Worm (Caenorhabditis elegans) whole organism, early embryonic: ENCODE measurements around the gene nccd-1.
A peak's percentile ranks its signal among the peaks of the same experiment; 100 is the strongest.

ENCODE experiments used
- B0310.2 ChIP-seq: sonication (generic microtip); optimal IDR thresholded peaks from 2 replicates; lab custom pipeline; 2016; ENCODE audit warnings: mild to moderate bottlenecking, missing genetic modification characterization, missing compliant biosample characterization
- F13C5.2 ChIP-seq: sonication (generic microtip); optimal IDR thresholded peaks from 2 replicates; lab custom pipeline; 2017; ENCODE audit warnings: mild to moderate bottlenecking, missing genetic modification characterization, inconsistent platforms, missing compliant biosample characterization
- aly-1 ChIP-seq: sonication (generic microtip); optimal IDR thresholded peaks from 2 replicates; lab custom pipeline; 2016; ENCODE audit warnings: missing genetic modification characterization, missing compliant biosample characterization
- ama-1 ChIP-seq: fragments of 150-350 bp; optimal IDR thresholded peaks from 2 replicates; lab custom pipeline; 2014
- ceh-13 ChIP-seq: fragments of 200-800 bp; sonication (Bioruptor generic); optimal IDR thresholded peaks from 2 replicates; lab custom pipeline; 2018; ENCODE audit warnings: mild to moderate bottlenecking, missing genetic modification characterization, missing compliant biosample characterization
- ceh-36 ChIP-seq: sonication (generic microtip); optimal IDR thresholded peaks from 2 replicates; lab custom pipeline; 2016; ENCODE audit warnings: missing genetic modification characterization, inconsistent platforms, missing compliant biosample characterization
- ets-7 ChIP-seq: sonication (generic microtip); optimal IDR thresholded peaks from 2 replicates; lab custom pipeline; 2016; ENCODE audit warnings: missing genotype, missing genetic modification characterization, missing compliant biosample characterization
- flt-1 ChIP-seq: fragments of 200-800 bp; sonication (Bioruptor generic); IDR thresholded peaks from 2 replicates; pipeline ENCODE4 v1.3.6; 2022; ENCODE audit warnings: missing genetic modification characterization, missing compliant biosample characterization
- hmbx-1 ChIP-seq: sonication (generic microtip); optimal IDR thresholded peaks from 2 replicates; lab custom pipeline; 2016; ENCODE audit warnings: mild to moderate bottlenecking, missing genetic modification characterization, missing compliant biosample characterization
- hmg-4 ChIP-seq: fragments of 200-800 bp; sonication (Bioruptor generic); optimal IDR thresholded peaks from 2 replicates; lab custom pipeline; 2018; ENCODE audit warnings: mild to moderate bottlenecking, missing genetic modification characterization, missing compliant biosample characterization
- hnd-1 ChIP-seq: sonication (generic microtip); optimal IDR thresholded peaks from 2 replicates; lab custom pipeline; 2016; ENCODE audit warnings: missing genetic modification characterization, missing compliant biosample characterization
- pes-1 ChIP-seq: fragments of 200-800 bp; sonication (Bioruptor generic); IDR thresholded peaks from 2 replicates; pipeline ENCODE4 v1.3.6; 2022; ENCODE audit warnings: missing genetic modification reagents, missing genetic modification characterization, missing compliant biosample characterization
- scrt-1 ChIP-seq: fragments of 200-800 bp; sonication (Bioruptor generic); IDR thresholded peaks from 2 replicates; pipeline ENCODE4 v1.3.6; 2022; ENCODE audit warnings: missing genetic modification characterization, missing compliant biosample characterization
- sea-1 ChIP-seq: fragments of 200-800 bp; sonication (Bioruptor generic); conservative IDR thresholded peaks from 2 replicates; pipeline ENCODE4 v1.3.6; 2022; ENCODE audit warnings: missing genetic modification characterization, missing compliant biosample characterization
- tbx-11 ChIP-seq: fragments of 200-800 bp; sonication (Bioruptor generic); IDR thresholded peaks from 2 replicates; pipeline ENCODE4 v1.3.6; 2022; ENCODE audit warnings: missing genetic modification characterization, missing compliant biosample characterization
- tbx-37 ChIP-seq: fragments of 200-800 bp; sonication (Bioruptor generic); conservative IDR thresholded peaks from 2 replicates; pipeline ENCODE4 v1.3.6; 2022; ENCODE audit warnings: missing genetic modification reagents, missing genetic modification characterization, missing compliant biosample characterization
- tra-4 ChIP-seq: sonication (generic microtip); optimal IDR thresholded peaks from 2 replicates; lab custom pipeline; 2017; ENCODE audit warnings: missing genetic modification characterization, missing compliant biosample characterization

nccd-1 gene

DNA sequence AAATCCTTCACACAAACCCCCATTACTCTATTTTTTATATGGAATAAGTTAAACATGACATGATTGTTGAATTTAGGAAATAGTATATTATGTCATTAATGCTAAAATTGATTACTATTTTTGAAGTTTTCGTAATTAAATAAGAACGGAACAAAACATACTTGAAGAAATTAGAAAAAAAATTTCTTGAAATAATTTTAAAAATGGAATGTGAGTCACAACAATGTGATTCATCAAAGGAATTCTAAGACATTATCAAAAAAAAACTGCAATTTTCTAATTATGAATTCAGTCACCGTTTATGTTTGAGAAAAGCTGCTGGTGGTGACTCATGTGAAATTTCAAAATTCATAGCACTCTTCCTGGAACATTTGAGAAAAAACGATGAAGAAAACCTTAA, at the start of gene nccd-1:
nccd-1 (plus strand) TSS at position 301 of the 400 bp plus-strand sequence.
- TF ChIP-seq tra-4 = no peak
- no peak for TF ChIP-seq ceh-13
- no peak for TF ChIP-seq ets-7 (tag; lab: Kevin White, UChicago)
- no peak for TF ChIP-seq tbx-11 (GFP tag; lab: Robert Waterston, UW)
- TF ChIP-seq sea-1 = no peak
- TF ChIP-seq aly-1 (tag; lab: Kevin White, UChicago) = no peak
- no peak for TF ChIP-seq tbx-37 (GFP tag; lab: Robert Waterston, UW)
- no peak for TF ChIP-seq pes-1 (GFP tag; lab: Robert Waterston, UW)
- no peak for TF ChIP-seq ceh-36 (tag; lab: Kevin White, UChicago)
- no peak for TF ChIP-seq F13C5.2
- TF ChIP-seq hnd-1 (tag; lab: Kevin White, UChicago) = no peak

- no peak for TF ChIP-seq ets-7 (tag; lab: Kevin White, UChicago)
- TF ChIP-seq aly-1 (tag; lab: Kevin White, UChicago) = no peak
- no peak for TF ChIP-seq sea-1
- no peak for TF ChIP-seq ceh-13
- TF ChIP-seq scrt-1 (GFP tag; lab: Robert Waterston, UW) = no peak
- no peak for TF ChIP-seq ama-1 (lab: Kevin White, UChicago)
- no peak for TF ChIP-seq hnd-1 (tag; lab: Kevin White, UChicago)
- TF ChIP-seq flt-1 (GFP tag; lab: Robert Waterston, UW) = no peak
- TF ChIP-seq tbx-11 (GFP tag; lab: Robert Waterston, UW) = no peak
- TF ChIP-seq tra-4 = no peak
- no peak for TF ChIP-seq F13C5.2
- TF ChIP-seq hmg-4 (GFP tag; lab: Kevin White, UChicago) = no peak
- no peak for TF ChIP-seq B0310.2 (tag; lab: Kevin White, UChicago)
- TF ChIP-seq tbx-37 (GFP tag; lab: Robert Waterston, UW) = no peak
- no peak for TF ChIP-seq hmbx-1 (tag; lab: Kevin White, UChicago)
- TF ChIP-seq pes-1 (GFP tag; lab: Robert Waterston, UW) = no peak
Measured at ce11 chrIV:16939001-16939400, 49.5 kb upstream of the nccd-1 start, which contains the start of gene Y116A8C.10. Y116A8C.10 (minus strand) TSS chrIV:16939101.

DNA sequence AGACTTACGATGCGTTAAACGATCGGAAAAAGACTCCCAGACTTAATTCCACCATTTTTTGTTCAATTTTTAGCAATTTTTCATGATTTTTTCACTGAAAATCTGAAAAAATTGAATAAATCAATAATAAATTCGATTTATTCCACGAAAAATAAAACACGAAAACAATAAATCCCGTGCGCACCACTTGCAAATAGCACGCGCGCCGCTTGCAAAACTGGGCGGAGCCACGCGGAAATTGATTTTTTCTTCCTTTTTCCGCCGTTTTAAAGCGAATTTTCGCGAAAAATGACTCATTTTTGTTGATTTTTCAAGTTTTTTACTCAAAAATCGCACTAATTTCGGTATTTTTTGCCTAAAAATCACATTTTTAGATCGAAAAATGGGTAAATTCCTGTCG, 41.8 kb upstream of the nccd-1 start, which contains the start of the genes Y116A8C.9 and arf-6:
Y116A8C.9 (minus strand) TSS at position 55 of the 400 bp plus-strand sequence.
arf-6 (plus strand) TSS at position 375 of the 400 bp plus-strand sequence.
- no peak for TF ChIP-seq tra-4
- TF ChIP-seq B0310.2 (tag; lab: Kevin White, UChicago) = no peak
- 0 out of 2 replicates have a peak, but pooled peaks have one; percentile 14 for TF ChIP-seq flt-1 (GFP tag; lab: Robert Waterston, UW)
- no peak for TF ChIP-seq ama-1 (lab: Kevin White, UChicago)
- peak; percentile 74 for TF ChIP-seq pes-1 (GFP tag; lab: Robert Waterston, UW)
- TF ChIP-seq hnd-1 (tag; lab: Kevin White, UChicago) = peak; percentile 25
- peak; percentile 35 for TF ChIP-seq ceh-36 (tag; lab: Kevin White, UChicago)
- TF ChIP-seq ceh-13 = no peak
- TF ChIP-seq F13C5.2 = peak; percentile 85
- TF ChIP-seq hmg-4 (GFP tag; lab: Kevin White, UChicago) = peak; percentile 6
- TF ChIP-seq aly-1 (tag; lab: Kevin White, UChicago) = no peak
- TF ChIP-seq scrt-1 (GFP tag; lab: Robert Waterston, UW) = peak; percentile 77
- peak; percentile 53; the same call in 1 of the 2 replicates for TF ChIP-seq tbx-11 (GFP tag; lab: Robert Waterston, UW)

- no peak for TF ChIP-seq scrt-1 (GFP tag; lab: Robert Waterston, UW)
- no peak for TF ChIP-seq B0310.2 (tag; lab: Kevin White, UChicago)
- no peak for TF ChIP-seq sea-1
Measured at ce11 chrIV:16949767-16950166, 38.7 kb upstream of the nccd-1 start, which contains the start of gene rad-54.B. rad-54.B (plus strand) TSS chrIV:16950067.

DNA sequence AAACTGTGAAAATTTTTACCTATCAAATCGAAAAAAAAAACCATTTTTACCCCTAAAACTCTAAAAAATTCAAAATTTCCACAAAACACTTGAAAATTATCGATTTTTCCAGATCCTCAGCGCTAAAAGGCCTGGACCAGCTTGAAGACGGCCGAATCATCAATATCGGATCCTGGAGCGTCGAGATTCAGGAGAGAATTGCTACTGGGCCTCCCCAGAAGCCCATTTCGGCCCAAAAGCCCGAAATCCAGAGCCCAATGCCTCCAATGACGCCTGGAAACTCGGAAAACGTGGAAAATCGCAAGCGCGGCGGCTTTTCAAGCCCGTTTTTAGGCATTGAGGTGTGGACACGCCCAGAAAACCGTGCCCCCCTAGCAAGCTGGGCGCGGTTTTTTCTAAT, 36.1 kb upstream of the nccd-1 start:
- TF ChIP-seq hnd-1 (tag; lab: Kevin White, UChicago) (no peak), B0310.2 (tag; lab: Kevin White, UChicago) (no peak), pes-1 (GFP tag; lab: Robert Waterston, UW) (no peak), hmg-4 (GFP tag; lab: Kevin White, UChicago) (no peak), ama-1 (lab: Kevin White, UChicago) (no peak), ceh-36 (tag; lab: Kevin White, UChicago) (no peak), ets-7 (tag; lab: Kevin White, UChicago) (no peak), F13C5.2 (no peak), flt-1 (GFP tag; lab: Robert Waterston, UW) (no peak)

DNA sequence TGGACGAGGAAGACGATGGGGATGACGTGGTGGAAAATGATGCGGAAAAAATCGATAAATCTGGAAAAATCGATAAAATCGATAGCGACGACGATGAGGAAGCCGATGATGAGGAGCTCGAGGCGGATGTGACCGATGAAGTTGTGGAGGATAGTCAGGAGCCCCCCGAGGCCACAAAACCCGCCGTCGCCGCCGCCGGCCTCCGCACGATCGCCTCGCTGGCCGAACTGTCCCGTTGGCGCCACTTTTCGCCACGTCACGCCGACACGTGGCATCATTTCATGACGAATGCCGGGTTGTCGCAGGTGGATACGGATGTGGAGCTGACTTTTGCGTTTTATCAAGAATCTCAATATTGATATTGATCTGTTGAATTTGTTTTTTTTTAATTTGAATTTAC, 26.1 kb upstream of the nccd-1 start:
- TF ChIP-seq ceh-36 (tag; lab: Kevin White, UChicago) (no peak), ets-7 (tag; lab: Kevin White, UChicago) (no peak)

DNA sequence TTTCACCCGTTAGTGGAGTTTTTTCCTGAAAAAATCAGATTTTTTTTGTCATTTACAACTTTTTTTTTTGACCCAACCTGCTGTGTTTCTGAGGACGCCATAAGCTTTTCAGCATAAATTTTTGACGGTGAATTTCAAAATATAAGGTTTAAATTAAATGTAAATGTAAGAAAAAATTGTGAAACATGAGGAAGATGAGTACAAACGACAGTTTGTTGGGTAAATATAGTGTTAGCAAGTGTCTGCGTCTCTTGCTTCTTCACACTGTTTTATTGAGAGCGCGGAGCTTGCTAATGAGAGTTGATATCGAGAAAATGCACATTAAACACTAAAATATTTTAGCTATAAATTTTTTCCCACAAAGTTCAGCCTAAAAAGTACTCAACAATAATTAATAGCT, 18.1 kb upstream of the nccd-1 start, which contains the start of gene rom-3:
rom-3 (minus strand) TSS at position 101 of the 400 bp plus-strand sequence.
- TF ChIP-seq flt-1 (GFP tag; lab: Robert Waterston, UW) (no peak), tbx-37 (GFP tag; lab: Robert Waterston, UW) (no peak), ceh-13 (no peak), hnd-1 (tag; lab: Kevin White, UChicago) (no peak), ama-1 (lab: Kevin White, UChicago) (no peak), B0310.2 (tag; lab: Kevin White, UChicago) (no peak), ceh-36 (tag; lab: Kevin White, UChicago) (no peak), tbx-11 (GFP tag; lab: Robert Waterston, UW) (no peak), tra-4 (no peak), scrt-1 (GFP tag; lab: Robert Waterston, UW) (no peak), sea-1 (no peak), aly-1 (tag; lab: Kevin White, UChicago) (no peak), pes-1 (GFP tag; lab: Robert Waterston, UW) (no peak), F13C5.2 (no peak), hmg-4 (GFP tag; lab: Kevin White, UChicago) (no peak), hmbx-1 (tag; lab: Kevin White, UChicago) (no peak)
